Fruit fly (Drosophila melanogaster) whole organism, pupa: ENCODE results near the gene CG1662.

ENCODE experiments used
- CG10348 ChIP-seq: fragments of 200-800 bp; sonication (Bioruptor generic); IDR thresholded peaks from 2 replicates; pipeline ENCODE4 v1.3.6; 2022; ENCODE audit warnings: missing biosample characterization, missing genetic modification characterization
- CG12605 ChIP-seq: fragments of 200-800 bp; sonication (Bioruptor generic); IDR thresholded peaks from 2 replicates; pipeline ENCODE4 v1.3.6; 2022; ENCODE audit warnings: missing biosample characterization, missing genetic modification characterization
- CG13204 ChIP-seq: fragments of 200-800 bp; sonication (Bioruptor generic); optimal IDR thresholded peaks from 2 replicates; lab custom pipeline; 2018; ENCODE audit warnings: missing biosample characterization, mild to moderate bottlenecking, missing genetic modification characterization, moderate library complexity
- CG14655 ChIP-seq: fragments of 200-800 bp; sonication (Bioruptor generic); optimal IDR thresholded peaks from 3 replicates; lab custom pipeline; 2017; ENCODE audit warnings: mild to moderate bottlenecking, missing biosample characterization, missing genetic modification reagents, missing genetic modification characterization
- CG15710 ChIP-seq: fragments of 200-800 bp; sonication (Bioruptor generic); optimal IDR thresholded peaks from 2 replicates; lab custom pipeline; 2018; ENCODE audit warnings: missing biosample characterization, mild to moderate bottlenecking, missing genetic modification characterization, moderate library complexity
- CG17806 ChIP-seq: fragments of 200-800 bp; sonication (Bioruptor generic); optimal IDR thresholded peaks from 2 replicates; lab custom pipeline; 2018; ENCODE audit warnings: missing biosample characterization, mild to moderate bottlenecking, missing genetic modification characterization, moderate library complexity
- CG32121 ChIP-seq: fragments of 200-800 bp; sonication (Bioruptor generic); IDR thresholded peaks from 2 replicates; pipeline ENCODE4 v1.3.6; 2022; ENCODE audit warnings: missing biosample characterization, missing genetic modification characterization
- CG34367 ChIP-seq: fragments of 200-800 bp; sonication (Bioruptor generic); optimal IDR thresholded peaks from 2 replicates; lab custom pipeline; 2018; ENCODE audit warnings: missing biosample characterization, mild to moderate bottlenecking, missing genetic modification characterization
- CG4496 ChIP-seq: fragments of 200-800 bp; sonication (Bioruptor generic); IDR thresholded peaks from 3 replicates; pipeline ENCODE4 v1.3.6; 2022; ENCODE audit warnings: missing biosample characterization, missing genetic modification characterization
- CG8159 ChIP-seq: fragments of 200-800 bp; sonication (Bioruptor generic); optimal IDR thresholded peaks from 3 replicates; lab custom pipeline; 2018; ENCODE audit warnings: missing biosample characterization, mild to moderate bottlenecking, missing genetic modification characterization, moderate library complexity
- CG8301 ChIP-seq: fragments of 200-800 bp; sonication (Bioruptor generic); optimal IDR thresholded peaks from 2 replicates; lab custom pipeline; 2018; ENCODE audit warnings: missing biosample characterization, mild to moderate bottlenecking, missing genetic modification characterization
- CG9948 ChIP-seq: fragments of 200-800 bp; sonication (Bioruptor generic); optimal IDR thresholded peaks from 2 replicates; lab custom pipeline; 2018; ENCODE audit warnings: missing biosample characterization, mild to moderate bottlenecking, missing genetic modification characterization, moderate library complexity
- D1 ChIP-seq: fragments of 200-800 bp; sonication (Bioruptor generic); optimal IDR thresholded peaks from 2 replicates; lab custom pipeline; 2018; ENCODE audit warnings: missing biosample characterization, mild to moderate bottlenecking, missing genetic modification characterization, moderate library complexity
- EcR ChIP-seq: fragments of 200-800 bp; sonication (Bioruptor generic); optimal IDR thresholded peaks from 3 replicates; lab custom pipeline; 2019; ENCODE audit warnings: missing biosample characterization, missing genetic modification characterization, mild to moderate bottlenecking, moderate library complexity, missing genetic modification reagents
- Ets98B ChIP-seq: fragments of 200-800 bp; sonication (Bioruptor generic); IDR thresholded peaks from 2 replicates; pipeline ENCODE4 v1.3.6; 2022; ENCODE audit warnings: missing biosample characterization, missing genetic modification characterization
- Pif1A ChIP-seq: fragments of 200-800 bp; sonication (Bioruptor generic); optimal IDR thresholded peaks from 3 replicates; lab custom pipeline; 2016; ENCODE audit warnings: missing biosample characterization, missing genetic modification characterization
- Pif1B ChIP-seq: fragments of 200-800 bp; sonication (Bioruptor generic); optimal IDR thresholded peaks from 3 replicates; lab custom pipeline; 2016; ENCODE audit warnings: missing biosample characterization, missing genetic modification characterization
- Snoo ChIP-seq: fragments of 200-800 bp; sonication (Bioruptor generic); optimal IDR thresholded peaks from 3 replicates; lab custom pipeline; 2017; ENCODE audit warnings: missing biosample characterization, mild to moderate bottlenecking, missing genetic modification characterization, inconsistent platforms
- fd96Ca ChIP-seq: fragments of 200-800 bp; sonication (Bioruptor generic); IDR thresholded peaks from 3 replicates; pipeline ENCODE4 v1.3.6; 2022; ENCODE audit warnings: missing biosample characterization, missing genetic modification characterization
- gl ChIP-seq: fragments of 200-800 bp; sonication (Bioruptor generic); optimal IDR thresholded peaks from 2 replicates; lab custom pipeline; 2018; ENCODE audit warnings: missing biosample characterization, mild to moderate bottlenecking, missing genetic modification characterization
- rn ChIP-seq: fragments of 200-800 bp; sonication (Bioruptor generic); IDR thresholded peaks from 2 replicates; pipeline ENCODE4 v1.3.6; 2022; ENCODE audit warnings: missing biosample characterization, missing genetic modification characterization

The CG1662 gene

DNA sequence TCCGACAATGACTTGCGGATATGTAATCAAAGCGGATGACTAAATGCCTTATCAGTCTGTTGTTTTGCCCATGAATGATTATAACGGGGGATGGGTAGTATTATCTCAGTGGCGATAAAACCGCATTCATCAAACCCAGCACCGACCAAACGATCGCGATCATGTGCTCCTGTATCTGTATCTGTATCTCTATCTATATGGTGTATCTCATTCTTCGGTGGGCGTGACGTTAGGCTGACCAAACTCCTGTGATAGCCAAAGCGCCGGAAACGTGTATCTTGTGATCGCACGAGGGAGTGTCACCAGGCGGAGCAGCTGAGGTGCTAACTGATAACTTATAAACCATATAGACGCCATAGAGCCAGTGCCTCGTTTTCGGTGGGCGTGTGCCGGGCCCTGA, 5.4 kb downstream of the CG1662 start:
- TF ChIP-seq CG14655 (GFP tag; lab: Kevin White, UChicago) (no peak), CG34367 (tag; lab: Kevin White, UChicago) (no peak), CG8159 (tag; lab: Kevin White, UChicago) (no peak), CG17806 (no peak), CG4496 (no peak), CG13204 (no peak)

DNA sequence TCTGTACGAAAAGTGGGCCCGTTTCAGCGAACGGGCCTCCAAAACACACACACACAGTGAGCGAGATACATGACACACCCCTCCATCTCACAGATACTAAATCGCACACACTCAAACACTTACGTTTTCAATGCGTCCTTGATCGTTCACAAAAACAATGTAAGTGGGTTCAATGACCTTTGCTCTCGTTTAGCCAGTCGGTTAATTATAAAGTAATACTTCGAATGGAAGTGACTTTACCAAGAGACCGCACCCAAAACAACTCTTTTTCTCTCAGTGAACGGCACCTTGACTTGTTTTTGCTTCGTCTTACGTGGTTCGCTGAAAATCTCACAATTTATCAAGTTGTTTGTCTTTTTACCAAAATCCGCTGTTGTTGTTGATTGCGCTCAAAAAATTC, 7.0 kb downstream of the CG1662 start:
- no peak for TF ChIP-seq CG14655 (GFP tag; lab: Kevin White, UChicago)
- TF ChIP-seq EcR: peak; percentile 70
- peak; percentile 41; the same call in 1 of the 2 replicates for TF ChIP-seq CG32121 (GFP tag; lab: Robert Waterston, UW)
- TF ChIP-seq Snoo (tag; lab: Kevin White, UChicago): no peak
- TF ChIP-seq CG13204: no peak
- TF ChIP-seq CG34367 (tag; lab: Kevin White, UChicago): no peak
- TF ChIP-seq fd96Ca (GFP tag; lab: Robert Waterston, UW): peak; percentile 47; the same call in 1 of the 3 replicates

- TF ChIP-seq fd96Ca (GFP tag; lab: Robert Waterston, UW): no peak
- 0 out of 3 replicates have a peak, but pooled peaks have one; percentile 26 for TF ChIP-seq CG4496
Measured at dm6 chrX:13395020-13395419, 7.7 kb downstream of the CG1662 start.

- TF ChIP-seq CG17806 (no peak), CG34367 (tag; lab: Kevin White, UChicago) (no peak), Ets98B (GFP tag; lab: Robert Waterston, UW) (peak; percentile 50; the same call in 1 of the 2 replicates), fd96Ca (GFP tag; lab: Robert Waterston, UW) (peak; percentile 60; the same call in 1 of the 3 replicates), Snoo (tag; lab: Kevin White, UChicago) (no peak), CG15710 (tag; lab: Kevin White, UChicago) (no peak), CG13204 (no peak), CG12605 (peak; percentile 42; the same call in 1 of the 2 replicates), CG4496 (peak; percentile 73), Pif1B (no peak), gl (tag; lab: Kevin White, UChicago) (no peak), CG10348 (no peak), EcR (no peak), CG8159 (tag; lab: Kevin White, UChicago) (no peak), D1 (tag; lab: Kevin White, UChicago) (no peak), CG14655 (GFP tag; lab: Kevin White, UChicago) (no peak), Pif1A (GFP tag; lab: Kevin White, UChicago) (no peak), CG8301 (tag; lab: Kevin White, UChicago) (no peak), rn (0 out of 2 replicates have a peak, but pooled peaks have one; percentile 51), CG9948 (no peak), CG32121 (GFP tag; lab: Robert Waterston, UW) (peak; percentile 70)
Measured at dm6 chrX:13395988-13396377, 8.6 kb downstream of the CG1662 start.

- no peak for TF ChIP-seq rn
- TF ChIP-seq CG17806: peak; percentile 46
- TF ChIP-seq CG15710 (tag; lab: Kevin White, UChicago): peak; percentile 48
- peak; percentile 62 for TF ChIP-seq Pif1B
- peak; percentile 78 for TF ChIP-seq CG14655 (GFP tag; lab: Kevin White, UChicago)
- no peak for TF ChIP-seq CG13204
- peak; percentile 53; the same call in 1 of the 3 replicates for TF ChIP-seq fd96Ca (GFP tag; lab: Robert Waterston, UW)
- peak; percentile 51; the same call in 1 of the 2 replicates for TF ChIP-seq CG12605
- TF ChIP-seq CG9948: peak; percentile 49
- peak; percentile 31 for TF ChIP-seq D1 (tag; lab: Kevin White, UChicago)
- TF ChIP-seq CG10348: no peak
- TF ChIP-seq CG8301 (tag; lab: Kevin White, UChicago): peak; percentile 57
- TF ChIP-seq CG32121 (GFP tag; lab: Robert Waterston, UW): peak; percentile 57; the same call in 1 of the 2 replicates
- TF ChIP-seq Pif1A (GFP tag; lab: Kevin White, UChicago): no peak
- TF ChIP-seq CG4496: peak; percentile 64; the same call in 2 of the 3 replicates
- no peak; the same call in 1 of the 2 replicates for TF ChIP-seq Ets98B (GFP tag; lab: Robert Waterston, UW)
- TF ChIP-seq Snoo (tag; lab: Kevin White, UChicago): peak; percentile 82
- peak; percentile 27 for TF ChIP-seq EcR
- TF ChIP-seq gl (tag; lab: Kevin White, UChicago): no peak
- TF ChIP-seq CG34367 (tag; lab: Kevin White, UChicago): peak; percentile 3
- TF ChIP-seq CG8159 (tag; lab: Kevin White, UChicago): peak; percentile 52
Measured at dm6 chrX:13396378-13397099, 9.2 kb downstream of the CG1662 start, which contains the start of gene Bcat. Gene Bcat (plus strand): TSS chrX:13396899.

dm6 chrX:13397610-13398009, 10.2 kb downstream of the CG1662 start:
- TF ChIP-seq fd96Ca (GFP tag; lab: Robert Waterston, UW) (no peak), CG8159 (tag; lab: Kevin White, UChicago) (no peak)

DNA sequence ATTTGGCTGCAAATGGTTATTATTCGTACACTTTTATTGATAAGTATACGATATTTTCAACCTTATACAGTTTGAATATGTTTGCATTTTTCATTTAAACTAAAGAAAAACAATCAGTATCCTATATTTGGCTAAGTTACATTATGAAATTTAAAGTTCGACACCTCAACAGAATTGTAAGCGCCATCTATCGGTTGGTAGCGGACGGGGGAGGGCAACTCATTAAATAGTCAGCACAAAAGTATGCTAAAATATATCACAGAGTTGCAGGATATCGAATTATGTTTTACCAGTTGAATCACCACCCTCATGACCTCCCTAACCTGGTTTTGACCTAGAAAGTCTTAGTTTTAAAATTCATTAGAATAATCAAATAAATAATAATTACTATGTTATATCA, 13.9 kb downstream of the CG1662 start:
- TF ChIP-seq Pif1A (GFP tag; lab: Kevin White, UChicago) (no peak), Ets98B (GFP tag; lab: Robert Waterston, UW) (no peak), CG4496 (peak; percentile 40; the same call in 1 of the 3 replicates), CG12605 (no peak), CG9948 (no peak)
